Worm (Caenorhabditis elegans) whole organism, L3 larva: ENCODE data around the gene F43C11.12.

ENCODE experiments used
- elt-1 ChIP-seq: fragments of 150-350 bp; optimal IDR thresholded peaks from 2 replicates; lab custom pipeline; 2014; ENCODE audit warnings: missing biosample characterization, missing genetic modification characterization
- unc-62 ChIP-seq: fragments of 150-350 bp; sonication (generic microtip); optimal IDR thresholded peaks from 4 replicates; lab custom pipeline; 2014; ENCODE audit warnings: missing biosample characterization, missing genetic modification reagents, missing genetic modification characterization

ce11 chrII:2412649-2413048 lies 46.1 kb upstream of the F43C11.12 start, which contains the start of gene fbxa-182:
- TF ChIP-seq unc-62 (GFP tag; lab: Kevin White, UChicago) (no peak), elt-1 (tag; lab: Kevin White, UChicago) (no peak)
